Worm (Caenorhabditis elegans): ENCODE measurements around the gene F29B9.5.

DNA sequence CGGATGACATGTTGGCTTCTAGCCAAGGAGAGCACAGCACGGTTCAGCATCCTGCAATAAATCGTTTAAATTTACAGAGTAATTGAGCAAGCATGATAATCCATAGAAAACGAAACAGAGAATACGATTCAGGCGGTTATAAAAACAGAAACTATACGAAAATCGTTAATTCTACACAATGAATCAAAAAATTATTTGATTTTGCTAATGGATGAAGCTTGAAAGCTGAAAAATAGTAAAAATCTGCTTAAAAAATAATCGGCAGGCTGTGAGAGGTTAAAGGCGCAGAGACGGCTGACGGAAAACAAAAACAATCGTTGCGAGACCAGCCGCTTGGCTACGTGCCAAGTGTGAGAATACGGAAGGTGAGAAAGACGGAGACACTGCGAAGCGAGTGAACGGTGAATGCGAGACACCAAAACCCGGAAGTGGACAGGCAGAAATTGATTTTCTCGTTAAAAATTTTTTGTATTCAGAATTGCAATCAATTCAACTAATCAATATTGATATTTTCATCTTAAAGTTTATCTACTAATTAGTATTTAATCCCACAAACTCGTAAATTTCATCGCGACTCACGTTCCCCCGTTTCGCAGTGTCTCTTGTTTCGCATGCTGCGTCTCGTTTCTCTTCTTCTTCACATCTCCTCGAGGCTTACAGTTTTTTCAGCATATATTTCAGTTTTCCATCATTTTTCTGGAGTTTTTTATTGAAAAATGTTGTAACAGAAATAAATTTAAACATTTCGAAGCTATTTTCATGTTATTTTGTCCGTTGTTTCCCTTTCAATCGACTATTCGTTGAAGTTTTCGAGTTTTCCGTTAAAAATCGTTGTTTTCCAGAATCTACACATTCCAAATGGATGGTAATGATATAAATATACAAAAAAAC is 8.2 kb downstream of the F29B9.5 start, which contains the start of the genes F29B9.11 and jmjd-1.2:
- TF ChIP-seq unc-39 (tag; optimal IDR thresholded peaks at IDR 0.05), result no peak
- TF ChIP-seq nhr-237 (tag; optimal IDR thresholded peaks at IDR 0.05), result peak; percentile 89
- TF ChIP-seq snpc-4 (tag; optimal IDR thresholded peaks at IDR 0.05), result no peak
- peak; percentile 55 for TF ChIP-seq lin-32 (GFP tag; optimal IDR thresholded peaks at IDR 0.05)
- TF ChIP-seq sptf-1 (tag; optimal IDR thresholded peaks at IDR 0.05), result peak; percentile 80
- TF ChIP-seq ceh-83 (GFP tag; optimal IDR thresholded peaks at IDR 0.05), result peak; percentile 60

Measured in whole organism, mixed stage, embryonic.